Worm (Caenorhabditis elegans) whole organism, L4/young adult: ENCODE results near the gene dpf-6.

Experiments used
- W03F9.2 ChIP-seq: fragments of 150-350 bp; optimal IDR thresholded peaks from 2 replicates; lab custom pipeline; 2014; ENCODE audit warnings: missing biosample characterization, missing genetic modification characterization
- dao-5 ChIP-seq: sonication (generic microtip); optimal IDR thresholded peaks from 2 replicates; lab custom pipeline; 2016; ENCODE audit warnings: missing genotype, missing genetic modification characterization, moderate library complexity, missing compliant biosample characterization
- him-1 ChIP-seq: sonication (generic microtip); optimal IDR thresholded peaks from 2 replicates; lab custom pipeline; 2016; ENCODE audit warnings: missing genotype, missing genetic modification reagents, missing genetic modification characterization, missing compliant biosample characterization

ce11 chrIII:8036050-8036449, 2.0 kb upstream of the dpf-6 start:
- no peak for TF ChIP-seq him-1 (tag; lab: Kevin White, UChicago)
- no peak for TF ChIP-seq W03F9.2
- no peak for TF ChIP-seq dao-5
